Fruit fly (Drosophila melanogaster) whole organism: Measurements from ENCODE around the gene CG11980.

Experiments used
- Dll ChIP-seq: fragments of >200 bp; optimal IDR thresholded peaks from 2 replicates; lab custom pipeline; 2017
- EcR ChIP-seq, 2 experiments: fragments of >200 bp; optimal IDR thresholded peaks; 2 replicates each; lab custom pipeline; 2017; ENCODE audit warnings: missing biosample characterization in 2 of 2, missing genetic modification characterization in 2 of 2, missing genetic modification reagents in 2 of 2
- pan ChIP-seq: fragments of >200 bp; optimal IDR thresholded peaks from 2 replicates; lab custom pipeline; 2017

dm6 chr3R:9010695-9011094 is 6.9 kb downstream of the CG11980 start:
- no peak for TF ChIP-seq Dll
- TF ChIP-seq EcR (GFP tag; optimal IDR thresholded peaks at IDR 0.05; lab: Kevin White, UChicago) = no peak
- TF ChIP-seq pan = no peak
